Fruit fly (Drosophila melanogaster): ENCODE results near the gene ND-PDSW.

- TF ChIP-seq Myc (optimal IDR thresholded peaks at IDR 0.05) (no peak), CG9705 (GFP tag; optimal IDR thresholded peaks at IDR 0.05) (no peak), pan (optimal IDR thresholded peaks at IDR 0.05) (no peak), tai (GFP tag; optimal IDR thresholded peaks at IDR 0.05) (no peak), usp (GFP tag; optimal IDR thresholded peaks at IDR 0.05) (no peak), ey (GFP tag; optimal IDR thresholded peaks at IDR 0.05) (no peak)
Observed at dm6 chr2L:3426669-3427232, 39.2 kb upstream of the ND-PDSW start, which contains the start of gene Pgant2.
